Fruit fly (Drosophila melanogaster) whole organism, pupa: ENCODE measurements around the gene vib.

Experiments
- CG10348 ChIP-seq: fragments of 200-800 bp; sonication (Bioruptor generic); IDR thresholded peaks from 2 replicates; pipeline ENCODE4 v1.3.6; 2022; ENCODE audit warnings: missing biosample characterization, missing genetic modification characterization
- CG32121 ChIP-seq: fragments of 200-800 bp; sonication (Bioruptor generic); IDR thresholded peaks from 2 replicates; pipeline ENCODE4 v1.3.6; 2022; ENCODE audit warnings: missing biosample characterization, missing genetic modification characterization
- CG34367 ChIP-seq: fragments of 200-800 bp; sonication (Bioruptor generic); optimal IDR thresholded peaks from 2 replicates; lab custom pipeline; 2018; ENCODE audit warnings: missing biosample characterization, mild to moderate bottlenecking, missing genetic modification characterization
- EcR ChIP-seq: fragments of 200-800 bp; sonication (Bioruptor generic); optimal IDR thresholded peaks from 3 replicates; lab custom pipeline; 2019; ENCODE audit warnings: missing biosample characterization, missing genetic modification characterization, mild to moderate bottlenecking, moderate library complexity, missing genetic modification reagents

DNA sequence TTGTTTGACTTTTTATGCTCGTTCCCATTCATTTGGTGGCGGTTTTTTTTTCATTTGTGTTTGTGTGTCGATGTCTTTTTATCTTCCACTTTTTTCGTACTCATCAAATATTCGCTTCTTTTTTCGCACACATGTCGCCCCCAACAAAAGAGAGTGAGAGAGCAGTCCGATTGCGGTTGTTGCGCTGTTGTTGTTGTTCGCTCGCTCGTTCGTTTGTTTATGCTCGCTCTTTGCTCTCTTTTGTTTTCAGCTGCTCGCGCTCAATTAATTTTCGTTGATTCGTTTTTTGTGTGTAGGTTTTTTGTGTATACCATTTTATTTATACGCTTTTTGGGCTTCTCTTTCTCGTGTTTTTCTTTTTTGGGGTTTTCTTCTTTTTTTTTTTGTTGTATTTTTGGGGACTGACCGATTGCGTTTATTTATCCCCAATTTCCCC, 60.8 kb downstream of the vib start:
- peak; percentile 6 for TF ChIP-seq CG34367
- peak; percentile 18 for TF ChIP-seq EcR (GFP tag; lab: Kevin White, UChicago)
- TF ChIP-seq CG32121 = peak; percentile 69
- TF ChIP-seq CG10348 (GFP tag; lab: Robert Waterston, UW) = no peak
